Comparison of ENCODE assay signal across 1 worm cellular context in the genomic region with DNA sequence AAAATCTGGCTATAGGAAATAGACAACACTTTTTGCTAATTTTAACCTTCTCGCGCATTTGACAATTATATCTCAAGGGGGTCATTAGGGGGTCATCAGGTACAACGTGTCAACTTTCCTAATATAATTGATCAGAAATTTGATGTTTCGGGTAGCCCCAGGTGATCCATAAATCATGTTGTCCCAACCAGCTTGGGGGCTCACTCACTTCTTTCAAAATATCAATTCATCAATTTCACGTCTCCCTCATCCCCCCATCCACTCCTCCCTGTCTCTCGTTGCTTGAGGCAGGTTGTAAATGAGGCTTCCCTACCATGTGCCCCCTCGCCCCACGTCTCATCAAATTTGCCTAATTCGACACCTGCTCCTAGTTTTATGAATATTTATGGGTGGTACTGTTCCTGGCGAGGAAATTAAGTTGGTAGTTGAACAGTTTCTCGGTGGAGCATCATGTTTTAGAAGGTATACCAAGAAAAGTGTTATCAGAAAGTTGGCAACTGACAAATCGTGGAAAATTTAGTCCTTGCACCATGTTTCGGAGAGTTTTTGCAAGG.
TF ChIP-seq lines count a peak whose summit lies in the region.

No protein-coding gene starts in this region.

TF ChIP-seq in whole organism, L1 larva, 84 proteins besides CTCF, POLR2A, EP300 and RAD21 (continued from another document):
- TF ChIP-seq nhr-85 (tag; lab: Kevin White, UChicago) (no peak), lin-14 (GFP tag; optimal IDR thresholded peaks at IDR 0.05; lab: Kevin White, UChicago) (peak; percentile 2), nhr-11 (tag; optimal IDR thresholded peaks at IDR 0.05; lab: Kevin White, UChicago) (no peak), lin-35 (GFP tag; optimal IDR thresholded peaks at IDR 0.05; lab: Kevin White, UChicago) (no peak), ceh-63 (GFP tag; optimal IDR thresholded peaks at IDR 0.05; lab: Kevin White, UChicago) (no peak), alr-1 (tag; optimal IDR thresholded peaks at IDR 0.05; lab: Kevin White, UChicago; ENCODE audit: borderline replicate concordance) (no peak), unc-86 (tag; optimal IDR thresholded peaks at IDR 0.05; lab: Kevin White, UChicago) (no peak), nhr-12 (tag; optimal IDR thresholded peaks at IDR 0.05; lab: Kevin White, UChicago) (no peak), dpl-1 (GFP tag; optimal IDR thresholded peaks at IDR 0.05; lab: Kevin White, UChicago) (no peak)
